Fruit fly (Drosophila melanogaster) whole organism, embryonic: ENCODE measurements around the gene Cyp4ac3.
A peak's percentile ranks its signal among the peaks of the same experiment; 100 is the strongest.

Source experiments
- Atf-2 ChIP-seq: fragments of 200-800 bp; sonication (Bioruptor generic); optimal IDR thresholded peaks from 2 replicates; lab custom pipeline; 2016; ENCODE audit warnings: missing biosample characterization, missing genetic modification characterization
- Bdp1 ChIP-seq: fragments of 200-800 bp; sonication (Bioruptor generic); optimal IDR thresholded peaks from 3 replicates; lab custom pipeline; 2016; ENCODE audit warnings: missing biosample characterization, missing genetic modification characterization
- Blimp-1 ChIP-seq: fragments of 200-800 bp; sonication (Bioruptor generic); optimal IDR thresholded peaks from 3 replicates; lab custom pipeline; 2018; ENCODE audit warnings: missing biosample characterization, missing genetic modification characterization, mild to moderate bottlenecking, moderate library complexity, missing genetic modification reagents
- Bteb2 ChIP-seq: fragments of 200-800 bp; sonication (Bioruptor generic); optimal IDR thresholded peaks from 2 replicates; lab custom pipeline; 2016; ENCODE audit warnings: missing biosample characterization, missing genetic modification characterization
- CG10366 ChIP-seq: fragments of 200-800 bp; sonication (Bioruptor generic); IDR thresholded peaks from 2 replicates; pipeline ENCODE4 v1.3.6; 2022; ENCODE audit warnings: missing biosample characterization, missing genetic modification characterization
- CG1233 ChIP-seq: fragments of 200-800 bp; sonication (Bioruptor generic); optimal IDR thresholded peaks from 4 replicates; lab custom pipeline; 2018; ENCODE audit warnings: missing biosample characterization, mild to moderate bottlenecking, missing genetic modification characterization
- CG1529 ChIP-seq: fragments of 200-800 bp; sonication (Bioruptor generic); optimal IDR thresholded peaks from 3 replicates; lab custom pipeline; 2018; ENCODE audit warnings: missing biosample characterization, missing genetic modification characterization
- CG1603 ChIP-seq: fragments of 200-800 bp; sonication (Bioruptor generic); optimal IDR thresholded peaks from 2 replicates; lab custom pipeline; 2019; ENCODE audit warnings: missing biosample characterization, mild to moderate bottlenecking, missing genetic modification characterization, moderate library complexity
- CG17186 ChIP-seq: fragments of 200-800 bp; sonication (Bioruptor generic); optimal IDR thresholded peaks from 3 replicates; lab custom pipeline; 2017; ENCODE audit warnings: missing biosample characterization, missing genetic modification reagents, missing genetic modification characterization
- CG17385 ChIP-seq: fragments of 200-800 bp; sonication (Bioruptor generic); optimal IDR thresholded peaks from 3 replicates; lab custom pipeline; 2018; ENCODE audit warnings: missing biosample characterization, mild to moderate bottlenecking, missing genetic modification characterization
- CG17829 ChIP-seq: fragments of 200-800 bp; optimal IDR thresholded peaks from 2 replicates; lab custom pipeline; 2019; ENCODE audit warnings: missing biosample characterization, mild to moderate bottlenecking, missing genetic modification characterization, moderate library complexity
- CG2712 ChIP-seq: fragments of 200-800 bp; optimal IDR thresholded peaks from 3 replicates; lab custom pipeline; 2019; ENCODE audit warnings: missing biosample characterization, mild to moderate bottlenecking, missing genetic modification characterization, moderate library complexity
- CG30403 ChIP-seq: fragments of 200-800 bp; sonication (Bioruptor generic); optimal IDR thresholded peaks from 3 replicates; lab custom pipeline; 2016; ENCODE audit warnings: missing biosample characterization, missing genetic modification characterization
- CG31224 ChIP-seq: fragments of 200-800 bp; sonication (Bioruptor generic); IDR thresholded peaks from 2 replicates; pipeline ENCODE4 v1.3.6; 2022; ENCODE audit warnings: missing biosample characterization, missing genetic modification characterization
- CG34224 ChIP-seq: fragments of 200-800 bp; sonication (Bioruptor generic); IDR thresholded peaks from 3 replicates; pipeline ENCODE4 v1.3.6; 2022; ENCODE audit warnings: missing biosample characterization, missing genetic modification characterization; ENCODE audit not compliant: partially characterized antibody
- CG4404 ChIP-seq: fragments of 200-800 bp; sonication (Bioruptor generic); IDR thresholded peaks from 2 replicates; pipeline ENCODE4 v1.3.6; 2022; ENCODE audit warnings: missing biosample characterization, missing genetic modification characterization
- CG4854 ChIP-seq: fragments of 200-800 bp; sonication (Bioruptor generic); optimal IDR thresholded peaks from 2 replicates; lab custom pipeline; 2016; ENCODE audit warnings: missing biosample characterization, missing genetic modification characterization, inconsistent platforms
- CG5180 ChIP-seq: fragments of 200-800 bp; sonication (Bioruptor generic); optimal IDR thresholded peaks from 3 replicates; lab custom pipeline; 2017; ENCODE audit warnings: missing biosample characterization, missing genetic modification characterization, mild to moderate bottlenecking, moderate library complexity, missing genetic modification reagents
- CG6175 ChIP-seq: fragments of 200-800 bp; sonication (Bioruptor generic); IDR thresholded peaks from 3 replicates; pipeline ENCODE4 v1.3.6; 2022; ENCODE audit warnings: missing biosample characterization, missing genetic modification characterization
- CG7839 ChIP-seq: fragments of 200-800 bp; sonication (Bioruptor generic); optimal IDR thresholded peaks from 3 replicates; lab custom pipeline; 2018; ENCODE audit warnings: missing biosample characterization, mild to moderate bottlenecking, missing genetic modification characterization, moderate library complexity
- CG8388 ChIP-seq: fragments of 200-800 bp; sonication (Bioruptor generic); optimal IDR thresholded peaks from 2 replicates; lab custom pipeline; 2019; ENCODE audit warnings: missing biosample characterization, mild to moderate bottlenecking, missing genetic modification characterization, moderate library complexity
- D19B ChIP-seq: fragments of 200-800 bp; sonication (Bioruptor generic); optimal IDR thresholded peaks from 2 replicates; lab custom pipeline; 2017; ENCODE audit warnings: missing biosample characterization, mild to moderate bottlenecking, missing genetic modification characterization
- Dref ChIP-seq: fragments of 200-800 bp; sonication (Bioruptor generic); IDR thresholded peaks from 2 replicates; pipeline ENCODE4 v1.3.6; 2022; ENCODE audit warnings: missing biosample characterization, missing genetic modification characterization
- Drgx ChIP-seq: fragments of 200-800 bp; sonication (Bioruptor generic); IDR thresholded peaks from 2 replicates; pipeline ENCODE4 v1.3.6; 2022; ENCODE audit warnings: missing biosample characterization, missing genetic modification characterization
- Ets65A ChIP-seq: fragments of 200-800 bp; sonication (Bioruptor generic); peaks from one replicate; lab custom pipeline; 2016; ENCODE audit warnings: missing biosample characterization, missing genetic modification characterization
- H2.0 ChIP-seq: fragments of 200-800 bp; sonication (Bioruptor generic); IDR thresholded peaks from 2 replicates; pipeline ENCODE4 v1.3.6; 2022; ENCODE audit warnings: missing biosample characterization, missing genetic modification characterization
- HLH3B ChIP-seq: fragments of 200-800 bp; sonication (Bioruptor generic); IDR thresholded peaks from 2 replicates; pipeline ENCODE4 v1.3.6; 2022; ENCODE audit warnings: missing biosample characterization, missing genetic modification characterization
- Hmr ChIP-seq: fragments of 200-800 bp; sonication (Bioruptor generic); optimal IDR thresholded peaks from 3 replicates; lab custom pipeline; 2017; ENCODE audit warnings: mild to moderate bottlenecking, missing biosample characterization, missing genetic modification reagents, missing genetic modification characterization
- Max ChIP-seq: fragments of 200-800 bp; sonication (Bioruptor generic); optimal IDR thresholded peaks from 2 replicates; lab custom pipeline; 2016; ENCODE audit warnings: missing biosample characterization, mild to moderate bottlenecking, missing genetic modification characterization
- Sin3A ChIP-seq: fragments of >200 bp; optimal IDR thresholded peaks from 2 replicates; lab custom pipeline; 2018
- bsh ChIP-seq, 2 experiments: fragments of 200-800 bp; sonication (Bioruptor generic); optimal IDR thresholded peaks; 2 replicates each; lab custom pipeline; 2017 to 2018; ENCODE audit warnings: mild to moderate bottlenecking in 2 of 2, missing biosample characterization in 2 of 2, missing genetic modification characterization in 2 of 2, moderate library complexity in 1 of 2
- corto ChIP-seq: fragments of 200-800 bp; sonication (Bioruptor generic); optimal IDR thresholded peaks from 2 replicates; lab custom pipeline; 2016; ENCODE audit warnings: missing biosample characterization, mild to moderate bottlenecking, missing genetic modification characterization, moderate library complexity
- croc ChIP-seq: fragments of 200-800 bp; sonication (Bioruptor generic); conservative IDR thresholded peaks from 3 replicates; pipeline ENCODE4 v1.3.6; 2022; ENCODE audit warnings: missing biosample characterization, missing genetic modification characterization
- fd102C ChIP-seq: fragments of 200-800 bp; sonication (Bioruptor generic); optimal IDR thresholded peaks from 2 replicates; lab custom pipeline; 2018; ENCODE audit warnings: missing biosample characterization, mild to moderate bottlenecking, missing genetic modification characterization, moderate library complexity
- gsb-n ChIP-seq: fragments of 200-800 bp; sonication (Bioruptor generic); optimal IDR thresholded peaks from 3 replicates; lab custom pipeline; 2018; ENCODE audit warnings: missing biosample characterization, mild to moderate bottlenecking, missing genetic modification characterization
- h ChIP-seq: fragments of >200 bp; optimal IDR thresholded peaks from 2 replicates; lab custom pipeline; 2017
- hkb ChIP-seq, 2 experiments: fragments of 200-800 bp in 1 of 2; fragments of >200 bp in 1 of 2; sonication (Bioruptor generic) in 1 of 2; IDR thresholded peaks in 1 of 2; optimal IDR thresholded peaks in 1 of 2; 2 replicates each; pipeline versions ENCODE4 v1.3.6 to Lab custom; 2017 to 2022; ENCODE audit warnings: missing biosample characterization in 1 of 2, missing genetic modification characterization in 1 of 2
- kay ChIP-seq: fragments of 200-800 bp; sonication (Bioruptor generic); optimal IDR thresholded peaks from 2 replicates; lab custom pipeline; 2016; ENCODE audit warnings: missing biosample characterization, missing genetic modification characterization
- lbe ChIP-seq: fragments of 200-800 bp; sonication (Bioruptor generic); optimal IDR thresholded peaks from 2 replicates; lab custom pipeline; 2016; ENCODE audit warnings: missing biosample characterization, mild to moderate bottlenecking, missing genetic modification characterization
- mld ChIP-seq: fragments of 200-800 bp; sonication (Bioruptor generic); IDR thresholded peaks from 3 replicates; pipeline ENCODE4 v1.3.6; 2022; ENCODE audit warnings: missing biosample characterization, missing genetic modification characterization; ENCODE audit not compliant: partially characterized antibody
- nom ChIP-seq: fragments of 200-800 bp; sonication (Bioruptor generic); optimal IDR thresholded peaks from 2 replicates; lab custom pipeline; 2017; ENCODE audit warnings: missing biosample characterization, missing genetic modification characterization, mild to moderate bottlenecking, moderate library complexity, missing genetic modification reagents
- onecut ChIP-seq: fragments of 200-800 bp; sonication (Bioruptor generic); IDR thresholded peaks from 2 replicates; pipeline ENCODE4 v1.3.6; 2022; ENCODE audit warnings: missing biosample characterization, missing genetic modification characterization
- pnt ChIP-seq: fragments of 200-800 bp; sonication (Bioruptor generic); optimal IDR thresholded peaks from 3 replicates; lab custom pipeline; 2016; ENCODE audit warnings: missing biosample characterization, missing genetic modification characterization
- prd ChIP-seq, 3 experiments: fragments of >200 bp in 2 of 3; fragments of 200-800 bp in 1 of 3; sonication (Bioruptor generic) in 1 of 3; optimal IDR thresholded peaks in 2 of 3; IDR thresholded peaks in 1 of 3; 2 replicates in 2 of 3; 3 replicates in 1 of 3; pipeline versions ENCODE4 v1.3.6 to Lab custom; 2017 to 2022; ENCODE audit warnings: missing biosample characterization in 1 of 3, missing genetic modification characterization in 1 of 3
- salm ChIP-seq: fragments of 200-800 bp; sonication (Bioruptor generic); optimal IDR thresholded peaks from 2 replicates; lab custom pipeline; 2018; ENCODE audit warnings: missing biosample characterization, mild to moderate bottlenecking, missing genetic modification characterization
- so ChIP-seq: fragments of 200-800 bp; sonication (Bioruptor generic); IDR thresholded peaks from 3 replicates; pipeline ENCODE4 v1.3.6; 2022; ENCODE audit warnings: missing biosample characterization, missing genetic modification characterization
- sr ChIP-seq: fragments of 200-800 bp; sonication (Bioruptor generic); IDR thresholded peaks from 3 replicates; pipeline ENCODE4 v1.3.6; 2022; ENCODE audit warnings: missing biosample characterization, missing genetic modification characterization
- ssp ChIP-seq: fragments of 200-800 bp; sonication (Bioruptor generic); IDR thresholded peaks from 2 replicates; pipeline ENCODE4 v1.3.6; 2022; ENCODE audit warnings: missing biosample characterization, missing genetic modification characterization
- zfh2 ChIP-seq: fragments of 200-800 bp; sonication (Bioruptor generic); optimal IDR thresholded peaks from 2 replicates; lab custom pipeline; 2016; ENCODE audit warnings: missing biosample characterization, missing genetic modification characterization

Gene Cyp4ac3

DNA sequence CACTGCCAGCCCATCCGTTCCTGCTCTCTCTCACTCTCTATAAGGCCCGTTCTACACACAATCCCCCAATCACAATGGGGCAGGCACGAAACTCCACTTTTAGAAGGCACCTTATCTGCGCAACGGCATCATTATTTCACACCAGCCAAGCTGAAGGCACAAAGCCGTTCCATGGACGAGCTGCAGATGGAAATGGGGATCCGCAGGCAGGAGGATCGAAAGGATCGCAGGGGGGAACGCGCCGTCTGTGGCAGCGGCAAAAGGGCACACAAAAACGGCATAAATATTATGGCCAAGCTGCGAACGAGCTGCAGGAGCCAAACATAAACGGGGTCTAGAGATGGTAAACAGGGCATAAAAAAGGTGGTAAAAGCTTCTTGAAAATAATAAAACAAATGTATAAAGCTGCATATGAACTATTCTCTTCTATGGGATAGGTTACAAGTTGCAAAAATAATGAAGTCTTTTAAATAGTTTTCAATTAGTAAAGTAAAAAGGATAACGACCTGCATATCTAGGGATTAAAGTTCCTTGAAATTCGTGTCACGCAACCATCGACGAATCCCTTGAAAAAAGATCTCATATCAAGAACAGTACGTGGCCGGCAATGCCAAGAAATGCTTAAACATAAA lies 15.8 kb upstream of the Cyp4ac3 start (continued):
- TF ChIP-seq zfh2, result no peak
- no peak for TF ChIP-seq Blimp-1 (GFP tag; lab: Kevin White, UChicago)
- no peak for TF ChIP-seq salm
- TF ChIP-seq CG17186 (GFP tag; lab: Kevin White, UChicago), result no peak
- TF ChIP-seq CG2712, result no peak
- no peak for TF ChIP-seq CG4404 (GFP tag; lab: Robert Waterston, UW)
- TF ChIP-seq corto, result peak; percentile 59
- no peak for TF ChIP-seq CG31224
- peak; percentile 66 for TF ChIP-seq lbe
- TF ChIP-seq Hmr (GFP tag; lab: Kevin White, UChicago), result no peak
- TF ChIP-seq D19B (GFP tag; lab: Kevin White, UChicago), result no peak
- TF ChIP-seq fd102C, result no peak
- TF ChIP-seq CG1529 (GFP tag; lab: Kevin White, UChicago), result no peak
- no peak for TF ChIP-seq CG1233 (GFP tag; lab: Kevin White, UChicago)
- no peak for TF ChIP-seq CG4854
- TF ChIP-seq Dref, result 0 out of 2 replicates have a peak, but pooled peaks have one; percentile 4
- TF ChIP-seq Ets65A, result peak; percentile 27
- no peak for TF ChIP-seq Drgx (GFP tag; lab: Robert Waterston, UW)
- TF ChIP-seq CG17385 (GFP tag; lab: Kevin White, UChicago), result no peak
- peak; percentile 30 for TF ChIP-seq nom (GFP tag; lab: Kevin White, UChicago)
- no peak for TF ChIP-seq Atf-2 (GFP tag; lab: Kevin White, UChicago)
- peak in 1 of 2 experiments; percentile 35 for TF ChIP-seq bsh (GFP tag; optimal IDR thresholded peaks at IDR 0.05; lab: Kevin White, UChicago)
- TF ChIP-seq CG5180 (GFP tag; lab: Kevin White, UChicago), result no peak
- TF ChIP-seq CG34224 (GFP tag; lab: Robert Waterston, UW), result no peak
- no peak for TF ChIP-seq gsb-n
- no peak for TF ChIP-seq Max (GFP tag; lab: Kevin White, UChicago)
- no peak for TF ChIP-seq h (lab: Kevin White, UChicago)
- TF ChIP-seq, all 482 proteins: peak for 8

DNA sequence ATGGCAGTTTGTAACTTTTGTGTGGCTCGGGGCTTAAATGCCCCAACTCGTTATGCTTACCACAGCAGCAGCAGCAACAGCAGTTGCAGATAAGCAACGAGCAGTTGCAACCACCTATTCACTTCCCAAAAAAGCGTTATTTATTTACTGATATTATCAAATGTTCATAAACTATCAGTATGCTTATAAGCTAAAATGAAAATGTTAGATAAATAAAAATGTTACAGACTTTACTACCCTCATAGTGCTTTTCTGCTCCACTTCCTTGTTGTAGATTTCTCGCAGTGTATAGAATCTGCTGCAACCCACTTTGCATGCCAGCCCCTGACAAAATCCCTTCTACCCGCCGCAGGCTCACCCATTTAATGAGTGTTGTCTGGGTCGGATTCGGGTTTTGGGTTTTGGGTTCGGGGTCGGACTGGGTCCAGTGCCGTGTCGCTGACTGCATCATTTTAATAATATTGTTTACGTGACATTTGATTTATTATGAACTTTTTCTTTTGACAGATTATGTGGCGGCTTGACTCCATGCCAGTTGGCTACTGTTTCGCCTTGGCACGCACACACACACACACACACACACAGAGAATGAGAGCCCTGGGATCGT lies 14.1 kb upstream of the Cyp4ac3 start:
- no peak for TF ChIP-seq Bdp1 (GFP tag; lab: Kevin White, UChicago)
- TF ChIP-seq prd (optimal IDR thresholded peaks at IDR 0.05; lab: Kevin White, UChicago), result no peak
- no peak for TF ChIP-seq prd (GFP tag; IDR thresholded peaks at IDR 0.05; lab: Robert Waterston, UW)
- TF ChIP-seq pnt (GFP tag; lab: Kevin White, UChicago), result no peak
- no peak for TF ChIP-seq Bteb2 (GFP tag; lab: Kevin White, UChicago)
- no peak for TF ChIP-seq kay (GFP tag; lab: Kevin White, UChicago)
- no peak for TF ChIP-seq hkb (optimal IDR thresholded peaks at IDR 0.05; lab: Kevin White, UChicago)
- no peak for TF ChIP-seq hkb (GFP tag; IDR thresholded peaks at IDR 0.05; lab: Robert Waterston, UW)
- no peak for TF ChIP-seq onecut (GFP tag; lab: Robert Waterston, UW)
- TF ChIP-seq so (GFP tag; lab: Robert Waterston, UW), result no peak
- no peak for TF ChIP-seq croc (GFP tag; lab: Robert Waterston, UW)
- 0 out of 2 replicates have a peak, but pooled peaks have one; percentile 10 for TF ChIP-seq ssp (GFP tag; lab: Robert Waterston, UW)
- no peak for TF ChIP-seq CG7839 (tag; lab: Kevin White, UChicago)
- TF ChIP-seq sr (GFP tag; lab: Robert Waterston, UW), result no peak
- no peak for TF ChIP-seq Sin3A (lab: Kevin White, UChicago)
- peak; percentile 52 for TF ChIP-seq CG1603 (tag; lab: Kevin White, UChicago)
- no peak for TF ChIP-seq zfh2
- TF ChIP-seq mld (GFP tag; lab: Robert Waterston, UW), result no peak
- TF ChIP-seq CG8388 (GFP tag; lab: Kevin White, UChicago), result peak; percentile 5
- TF ChIP-seq CG6175 (GFP tag; lab: Robert Waterston, UW), result no peak
- peak; percentile 6 for TF ChIP-seq Ets65A
- TF ChIP-seq CG34224 (GFP tag; lab: Robert Waterston, UW), result no peak
- TF ChIP-seq CG10366 (GFP tag; lab: Robert Waterston, UW), result no peak
- TF ChIP-seq H2.0 (GFP tag; lab: Robert Waterston, UW), result no peak
- TF ChIP-seq HLH3B (GFP tag; lab: Robert Waterston, UW), result no peak
- no peak for TF ChIP-seq CG17829 (tag; lab: Kevin White, UChicago)
- no peak for TF ChIP-seq CG30403
